Worm (Caenorhabditis elegans): ENCODE data around the gene ehs-1.

- TF ChIP-seq scrt-1 (GFP tag; IDR thresholded peaks at IDR 0.05) (no peak), sea-1 (GFP tag; conservative IDR thresholded peaks at IDR 0.05) (no peak), ceh-13 (GFP tag; optimal IDR thresholded peaks at IDR 0.05) (no peak), ama-1 (optimal IDR thresholded peaks at IDR 0.05) (no peak), tra-4 (tag; optimal IDR thresholded peaks at IDR 0.05) (no peak), flt-1 (GFP tag; IDR thresholded peaks at IDR 0.05) (no peak), aly-1 (tag; optimal IDR thresholded peaks at IDR 0.05) (no peak), tbx-37 (GFP tag; conservative IDR thresholded peaks at IDR 0.05) (no peak), ceh-36 (tag; optimal IDR thresholded peaks at IDR 0.05) (no peak), hmg-4 (GFP tag; optimal IDR thresholded peaks at IDR 0.05) (no peak), pes-1 (GFP tag; IDR thresholded peaks at IDR 0.05) (no peak), hnd-1 (tag; optimal IDR thresholded peaks at IDR 0.05) (no peak)
Observed at ce11 chrII:5805303-5805702, 15.2 kb upstream of the ehs-1 start, which contains the start of gene K05F1.10.

Measured in whole organism, early embryonic.